Fruit fly (Drosophila melanogaster) whole organism, embryonic: Measurements from ENCODE around the gene CG13299.
A peak's percentile ranks its signal among the peaks of the same experiment; 100 is the strongest.

Experiments used
- Ada2b ChIP-seq: fragments of 200-800 bp; sonication (Bioruptor generic); IDR thresholded peaks from 2 replicates; pipeline ENCODE4 v1.3.6; 2022; ENCODE audit warnings: missing biosample characterization, missing genetic modification characterization
- Atf-2 ChIP-seq: fragments of 200-800 bp; sonication (Bioruptor generic); optimal IDR thresholded peaks from 2 replicates; lab custom pipeline; 2016; ENCODE audit warnings: missing biosample characterization, missing genetic modification characterization
- Atf6 ChIP-seq: fragments of 200-800 bp; sonication (Bioruptor generic); IDR thresholded peaks from 2 replicates; pipeline ENCODE4 v1.3.6; 2022; ENCODE audit warnings: missing biosample characterization, missing genetic modification characterization
- B-H1 ChIP-seq: fragments of 200-800 bp; sonication (Bioruptor generic); IDR thresholded peaks from 3 replicates; pipeline ENCODE4 v1.3.6; 2022; ENCODE audit warnings: missing biosample characterization, missing genetic modification characterization
- B-H2 ChIP-seq: fragments of 200-800 bp; sonication (Bioruptor generic); optimal IDR thresholded peaks from 2 replicates; lab custom pipeline; 2018; ENCODE audit warnings: missing biosample characterization, mild to moderate bottlenecking, missing genetic modification characterization
- CG11247 ChIP-seq: fragments of 200-800 bp; sonication (Bioruptor generic); IDR thresholded peaks from 2 replicates; pipeline ENCODE4 v1.3.6; 2022; ENCODE audit warnings: missing biosample characterization, missing genetic modification characterization
- CG11560 ChIP-seq: fragments of 200-800 bp; sonication (Bioruptor generic); IDR thresholded peaks from 3 replicates; pipeline ENCODE4 v1.3.6; 2022; ENCODE audit warnings: missing biosample characterization, missing genetic modification characterization
- CG13894 ChIP-seq: fragments of 200-800 bp; sonication (Bioruptor generic); optimal IDR thresholded peaks from 3 replicates; lab custom pipeline; 2018; ENCODE audit warnings: missing biosample characterization, mild to moderate bottlenecking, missing genetic modification characterization, moderate library complexity
- CG14014 ChIP-seq: fragments of 200-800 bp; sonication (Bioruptor generic); IDR thresholded peaks from 2 replicates; pipeline ENCODE4 v1.3.6; 2022; ENCODE audit warnings: missing biosample characterization, missing genetic modification characterization
- CG15479 ChIP-seq: fragments of 200-800 bp; sonication (Bioruptor generic); optimal IDR thresholded peaks from 3 replicates; lab custom pipeline; 2019; ENCODE audit warnings: missing biosample characterization, mild to moderate bottlenecking, missing genetic modification characterization, moderate library complexity
- CG15514 ChIP-seq: fragments of 200-800 bp; sonication (Bioruptor generic); optimal IDR thresholded peaks from 3 replicates; lab custom pipeline; 2017; ENCODE audit warnings: missing biosample characterization, missing genetic modification characterization, mild to moderate bottlenecking, moderate library complexity, missing genetic modification reagents
- CG17328 ChIP-seq: fragments of 200-800 bp; sonication (Bioruptor generic); IDR thresholded peaks from 2 replicates; pipeline ENCODE4 v1.3.6; 2022; ENCODE audit warnings: missing biosample characterization, missing genetic modification characterization
- CG18619 ChIP-seq: fragments of 200-800 bp; sonication (Bioruptor generic); optimal IDR thresholded peaks from 3 replicates; lab custom pipeline; 2017; ENCODE audit warnings: missing biosample characterization, mild to moderate bottlenecking, missing genetic modification characterization
- CG2116 ChIP-seq: fragments of 200-800 bp; sonication (Bioruptor generic); optimal IDR thresholded peaks from 3 replicates; lab custom pipeline; 2018; ENCODE audit warnings: missing biosample characterization, mild to moderate bottlenecking, missing genetic modification characterization
- CG4328 ChIP-seq: fragments of 200-800 bp; sonication (Bioruptor generic); optimal IDR thresholded peaks from 3 replicates; lab custom pipeline; 2017; ENCODE audit warnings: missing biosample characterization, missing genetic modification reagents, missing genetic modification characterization
- CG5180 ChIP-seq: fragments of 200-800 bp; sonication (Bioruptor generic); optimal IDR thresholded peaks from 3 replicates; lab custom pipeline; 2017; ENCODE audit warnings: missing biosample characterization, missing genetic modification characterization, mild to moderate bottlenecking, moderate library complexity, missing genetic modification reagents
- CG6683 ChIP-seq: fragments of 200-800 bp; sonication (Bioruptor generic); optimal IDR thresholded peaks from 2 replicates; lab custom pipeline; 2017; ENCODE audit warnings: missing biosample characterization, mild to moderate bottlenecking, missing genetic modification characterization, missing genetic modification reagents
- CG6765 ChIP-seq: fragments of 200-800 bp; sonication (Bioruptor generic); optimal IDR thresholded peaks from 3 replicates; lab custom pipeline; 2017; ENCODE audit warnings: missing biosample characterization, mild to moderate bottlenecking, missing genetic modification characterization
- CG6813 ChIP-seq: fragments of 200-800 bp; sonication (Bioruptor generic); optimal IDR thresholded peaks from 2 replicates; lab custom pipeline; 2017; ENCODE audit warnings: missing biosample characterization, missing genetic modification characterization, mild to moderate bottlenecking, moderate library complexity, missing genetic modification reagents
- CG7839 ChIP-seq: fragments of 200-800 bp; sonication (Bioruptor generic); optimal IDR thresholded peaks from 3 replicates; lab custom pipeline; 2018; ENCODE audit warnings: missing biosample characterization, mild to moderate bottlenecking, missing genetic modification characterization, moderate library complexity
- CG8388 ChIP-seq: fragments of 200-800 bp; sonication (Bioruptor generic); optimal IDR thresholded peaks from 2 replicates; lab custom pipeline; 2019; ENCODE audit warnings: missing biosample characterization, mild to moderate bottlenecking, missing genetic modification characterization, moderate library complexity
- CG9215 ChIP-seq: fragments of 200-800 bp; sonication (Bioruptor generic); IDR thresholded peaks from 2 replicates; pipeline ENCODE4 v1.3.6; 2022; ENCODE audit warnings: missing biosample characterization, missing genetic modification characterization
- Dp ChIP-seq: fragments of 200-800 bp; sonication (Bioruptor generic); optimal IDR thresholded peaks from 2 replicates; lab custom pipeline; 2018; ENCODE audit warnings: missing biosample characterization, mild to moderate bottlenecking, missing genetic modification characterization, moderate library complexity
- Elba2 ChIP-seq: fragments of 200-800 bp; sonication (Bioruptor generic); optimal IDR thresholded peaks from 3 replicates; lab custom pipeline; 2016; ENCODE audit warnings: missing biosample characterization, missing genetic modification characterization
- Ets65A ChIP-seq: fragments of 200-800 bp; sonication (Bioruptor generic); peaks from one replicate; lab custom pipeline; 2016; ENCODE audit warnings: missing biosample characterization, missing genetic modification characterization
- Fer3 ChIP-seq: fragments of 200-800 bp; sonication (Bioruptor generic); optimal IDR thresholded peaks from 2 replicates; lab custom pipeline; 2018; ENCODE audit warnings: missing biosample characterization, mild to moderate bottlenecking, missing genetic modification characterization, moderate library complexity
- Hr3 ChIP-seq: fragments of 200-800 bp; sonication (Bioruptor generic); optimal IDR thresholded peaks from 3 replicates; lab custom pipeline; 2016; ENCODE audit warnings: missing biosample characterization, missing genetic modification characterization
- Med ChIP-seq: fragments of 200-800 bp; sonication (Bioruptor generic); peaks from one replicate; lab custom pipeline; 2016; ENCODE audit warnings: missing biosample characterization, missing genetic modification characterization, mild to moderate bottlenecking, inconsistent platforms, moderate library complexity
- Trl ChIP-seq, 3 experiments: fragments of >200 bp in 2 of 3; fragments of 200-800 bp in 1 of 3; sonication (Bioruptor generic) in 1 of 3; optimal IDR thresholded peaks; 2 replicates in 1 of 3; 3 replicates in 2 of 3; lab custom pipeline; 2016 to 2017; ENCODE audit warnings: missing biosample characterization in 1 of 3, missing genetic modification characterization in 1 of 3
- Xbp1 ChIP-seq: fragments of 200-800 bp; sonication (Bioruptor generic); optimal IDR thresholded peaks from 3 replicates; lab custom pipeline; 2016; ENCODE audit warnings: missing biosample characterization, mild to moderate bottlenecking, missing genetic modification characterization
- YL-1 ChIP-seq: fragments of 200-800 bp; sonication (Bioruptor generic); optimal IDR thresholded peaks from 3 replicates; lab custom pipeline; 2017; ENCODE audit warnings: missing biosample characterization, mild to moderate bottlenecking, missing genetic modification characterization
- ac ChIP-seq: fragments of 200-800 bp; sonication (Bioruptor generic); optimal IDR thresholded peaks from 3 replicates; lab custom pipeline; 2017; ENCODE audit warnings: missing biosample characterization, mild to moderate bottlenecking, missing genetic modification characterization
- ems ChIP-seq: fragments of 200-800 bp; sonication (Bioruptor generic); optimal IDR thresholded peaks from 3 replicates; lab custom pipeline; 2016; ENCODE audit warnings: missing biosample characterization, missing genetic modification characterization
- esg ChIP-seq: fragments of 200-800 bp; sonication (Bioruptor generic); conservative IDR thresholded peaks from 2 replicates; pipeline ENCODE4 v1.3.6; 2022; ENCODE audit warnings: missing biosample characterization, missing genetic modification characterization
- eve ChIP-seq, 2 experiments: fragments of >200 bp; optimal IDR thresholded peaks; 2 replicates each; lab custom pipeline; 2017; ENCODE audit warnings: missing biosample characterization in 2 of 2, missing genetic modification characterization in 2 of 2
- fru ChIP-seq: fragments of >200 bp; optimal IDR thresholded peaks from 2 replicates; lab custom pipeline; 2017
- gsb-n ChIP-seq: fragments of 200-800 bp; sonication (Bioruptor generic); optimal IDR thresholded peaks from 3 replicates; lab custom pipeline; 2018; ENCODE audit warnings: missing biosample characterization, mild to moderate bottlenecking, missing genetic modification characterization
- lmd ChIP-seq: fragments of 200-800 bp; sonication (Bioruptor generic); IDR thresholded peaks from 2 replicates; pipeline ENCODE4 v1.3.6; 2022; ENCODE audit warnings: missing biosample characterization, missing genetic modification characterization
- repo ChIP-seq: fragments of 200-800 bp; sonication (Bioruptor generic); optimal IDR thresholded peaks from 2 replicates; lab custom pipeline; 2016; ENCODE audit warnings: missing biosample characterization, missing genetic modification characterization
- sc ChIP-seq, 3 experiments: fragments of >200 bp in 2 of 3; fragments of 200-800 bp in 1 of 3; sonication (Bioruptor generic) in 1 of 3; optimal IDR thresholded peaks; 2 replicates in 2 of 3; 3 replicates in 1 of 3; lab custom pipeline; 2017; ENCODE audit warnings: mild to moderate bottlenecking in 1 of 3, missing biosample characterization in 1 of 3, missing genetic modification characterization in 1 of 3, missing genetic modification reagents in 1 of 3
- seq ChIP-seq: fragments of 200-800 bp; sonication (Bioruptor generic); IDR thresholded peaks from 2 replicates; pipeline ENCODE4 v1.3.6; 2022; ENCODE audit warnings: missing biosample characterization, missing genetic modification characterization
- slbo ChIP-seq: fragments of 200-800 bp; sonication (Bioruptor generic); IDR thresholded peaks from 2 replicates; pipeline ENCODE4 v1.3.6; 2022; ENCODE audit warnings: missing biosample characterization, missing genetic modification characterization
- slp2 ChIP-seq: fragments of 200-800 bp; sonication (Bioruptor generic); optimal IDR thresholded peaks from 2 replicates; lab custom pipeline; 2016; ENCODE audit warnings: missing biosample characterization, missing genetic modification characterization
- sna ChIP-seq: fragments of 200-800 bp; sonication (Bioruptor generic); IDR thresholded peaks from 2 replicates; pipeline ENCODE4 v1.3.6; 2022; ENCODE audit warnings: missing biosample characterization, missing genetic modification characterization; ENCODE audit not compliant: partially characterized antibody
- sug ChIP-seq: fragments of 200-800 bp; optimal IDR thresholded peaks from 2 replicates; lab custom pipeline; 2019; ENCODE audit warnings: missing biosample characterization, mild to moderate bottlenecking, missing genetic modification characterization, moderate library complexity
- trh ChIP-seq: fragments of 200-800 bp; sonication (Bioruptor generic); optimal IDR thresholded peaks from 2 replicates; lab custom pipeline; 2016; ENCODE audit warnings: missing biosample characterization, missing genetic modification characterization
- tx ChIP-seq: fragments of 200-800 bp; sonication (Bioruptor generic); optimal IDR thresholded peaks from 2 replicates; lab custom pipeline; 2016; ENCODE audit warnings: missing biosample characterization, missing genetic modification characterization
- zen ChIP-seq: fragments of 200-800 bp; sonication (Bioruptor generic); optimal IDR thresholded peaks from 3 replicates; lab custom pipeline; 2018; ENCODE audit warnings: missing biosample characterization, mild to moderate bottlenecking, missing genetic modification characterization, moderate library complexity

CG13299 gene

dm6 chr3L:6256408-6257188 is 24.4 kb upstream of the CG13299 start, which contains the start of gene Best2 (continued):
- peak; percentile 62 for TF ChIP-seq slp2 (GFP tag; lab: Kevin White, UChicago)
- peak; percentile 85 for TF ChIP-seq CG8388 (GFP tag; lab: Kevin White, UChicago)
- peak; percentile 93 for TF ChIP-seq Ets65A
- no peak for TF ChIP-seq sc (optimal IDR thresholded peaks at IDR 0.05; lab: Kevin White, UChicago)
- peak; percentile 55 for TF ChIP-seq sc (GFP tag; optimal IDR thresholded peaks at IDR 0.05; lab: Kevin White, UChicago)
- TF ChIP-seq Hr3 (GFP tag; lab: Kevin White, UChicago): peak; percentile 82
- no peak for TF ChIP-seq fru
- TF ChIP-seq CG6765 (GFP tag; lab: Kevin White, UChicago): peak; percentile 81
- TF ChIP-seq CG13894 (tag; lab: Kevin White, UChicago): peak; percentile 72
- peak; percentile 94 for TF ChIP-seq lmd (GFP tag; lab: Robert Waterston, UW)
- TF ChIP-seq Med: peak; percentile 85
- no peak for TF ChIP-seq sna
- TF ChIP-seq CG6813 (GFP tag; lab: Kevin White, UChicago): peak; percentile 65
- TF ChIP-seq CG4328 (GFP tag; lab: Kevin White, UChicago): peak; percentile 85
- TF ChIP-seq eve (GFP tag; optimal IDR thresholded peaks at IDR 0.05; lab: Kevin White, UChicago): peak in 1 of 2 experiments; percentile 91
- TF ChIP-seq CG11247 (GFP tag; lab: Robert Waterston, UW): peak; percentile 83
- peak; percentile 76 for TF ChIP-seq B-H2 (GFP tag; lab: Kevin White, UChicago)
- peak; percentile 83 for TF ChIP-seq Fer3 (tag; lab: Kevin White, UChicago)
- peak; percentile 59 for TF ChIP-seq Atf-2
- TF ChIP-seq CG2116 (GFP tag; lab: Kevin White, UChicago): peak; percentile 50
- peak; percentile 75 for TF ChIP-seq ems (GFP tag; lab: Kevin White, UChicago)
- peak; percentile 7 for TF ChIP-seq zen (tag; lab: Kevin White, UChicago)
- TF ChIP-seq trh (GFP tag; lab: Kevin White, UChicago): peak; percentile 55
- TF ChIP-seq ac (GFP tag; lab: Kevin White, UChicago): no peak
- peak; percentile 89 for TF ChIP-seq seq (GFP tag; lab: Robert Waterston, UW)
- peak; percentile 82 for TF ChIP-seq Xbp1 (GFP tag; lab: Kevin White, UChicago)
- peak; percentile 87 for TF ChIP-seq CG17328
- peak; percentile 49 to 70 for TF ChIP-seq Trl (optimal IDR thresholded peaks at IDR 0.05; lab: Kevin White, UChicago)
- TF ChIP-seq Trl (GFP tag; optimal IDR thresholded peaks at IDR 0.05; lab: Kevin White, UChicago): peak; percentile 73
- TF ChIP-seq esg (GFP tag; lab: Robert Waterston, UW): peak; percentile 90
- TF ChIP-seq CG14014: peak; percentile 94
- TF ChIP-seq CG15479 (GFP tag; lab: Kevin White, UChicago): no peak
- TF ChIP-seq tx: peak; percentile 66
- peak; percentile 96 for TF ChIP-seq CG7839
- peak; percentile 91 for TF ChIP-seq slbo (GFP tag; lab: Robert Waterston, UW)
- TF ChIP-seq CG15514 (GFP tag; lab: Kevin White, UChicago): peak; percentile 44
- peak; percentile 93 for TF ChIP-seq Ada2b
- peak; percentile 93 for TF ChIP-seq Atf6 (GFP tag; lab: Robert Waterston, UW)
- no peak for TF ChIP-seq Elba2 (GFP tag; lab: Kevin White, UChicago)
- TF ChIP-seq CG18619 (GFP tag; lab: Kevin White, UChicago): peak; percentile 78
- peak; percentile 90 for TF ChIP-seq B-H1
- TF ChIP-seq repo (GFP tag; lab: Kevin White, UChicago): no peak
- TF ChIP-seq CG6683 (GFP tag; lab: Kevin White, UChicago): peak; percentile 46
- TF ChIP-seq sug (tag; lab: Kevin White, UChicago): peak; percentile 91
- TF ChIP-seq Dp (GFP tag; lab: Kevin White, UChicago): no peak
- TF ChIP-seq YL-1 (GFP tag; lab: Kevin White, UChicago): peak; percentile 47
- peak; percentile 81 for TF ChIP-seq CG5180 (GFP tag; lab: Kevin White, UChicago)
- peak; percentile 86 for TF ChIP-seq CG11560 (tag; lab: Robert Waterston, UW)
- peak; percentile 76 for TF ChIP-seq gsb-n (tag; lab: Kevin White, UChicago)
- peak; percentile 95 for TF ChIP-seq CG9215 (GFP tag; lab: Robert Waterston, UW)
